Fruit fly (Drosophila melanogaster) whole organism, pupa: ENCODE results near the gene Indy-2.

Source experiments
- CG10348 ChIP-seq: fragments of 200-800 bp; sonication (Bioruptor generic); IDR thresholded peaks from 2 replicates; pipeline ENCODE4 v1.3.6; 2022; ENCODE audit warnings: missing biosample characterization, missing genetic modification characterization
- CG12605 ChIP-seq: fragments of 200-800 bp; sonication (Bioruptor generic); IDR thresholded peaks from 2 replicates; pipeline ENCODE4 v1.3.6; 2022; ENCODE audit warnings: missing biosample characterization, missing genetic modification characterization
- CG13204 ChIP-seq: fragments of 200-800 bp; sonication (Bioruptor generic); optimal IDR thresholded peaks from 2 replicates; lab custom pipeline; 2018; ENCODE audit warnings: missing biosample characterization, mild to moderate bottlenecking, missing genetic modification characterization, moderate library complexity
- CG14655 ChIP-seq: fragments of 200-800 bp; sonication (Bioruptor generic); optimal IDR thresholded peaks from 3 replicates; lab custom pipeline; 2017; ENCODE audit warnings: mild to moderate bottlenecking, missing biosample characterization, missing genetic modification reagents, missing genetic modification characterization
- CG15710 ChIP-seq: fragments of 200-800 bp; sonication (Bioruptor generic); optimal IDR thresholded peaks from 2 replicates; lab custom pipeline; 2018; ENCODE audit warnings: missing biosample characterization, mild to moderate bottlenecking, missing genetic modification characterization, moderate library complexity
- CG17806 ChIP-seq: fragments of 200-800 bp; sonication (Bioruptor generic); optimal IDR thresholded peaks from 2 replicates; lab custom pipeline; 2018; ENCODE audit warnings: missing biosample characterization, mild to moderate bottlenecking, missing genetic modification characterization, moderate library complexity
- CG32121 ChIP-seq: fragments of 200-800 bp; sonication (Bioruptor generic); IDR thresholded peaks from 2 replicates; pipeline ENCODE4 v1.3.6; 2022; ENCODE audit warnings: missing biosample characterization, missing genetic modification characterization
- CG34367 ChIP-seq: fragments of 200-800 bp; sonication (Bioruptor generic); optimal IDR thresholded peaks from 2 replicates; lab custom pipeline; 2018; ENCODE audit warnings: missing biosample characterization, mild to moderate bottlenecking, missing genetic modification characterization
- CG4496 ChIP-seq: fragments of 200-800 bp; sonication (Bioruptor generic); IDR thresholded peaks from 3 replicates; pipeline ENCODE4 v1.3.6; 2022; ENCODE audit warnings: missing biosample characterization, missing genetic modification characterization
- CG8159 ChIP-seq: fragments of 200-800 bp; sonication (Bioruptor generic); optimal IDR thresholded peaks from 3 replicates; lab custom pipeline; 2018; ENCODE audit warnings: missing biosample characterization, mild to moderate bottlenecking, missing genetic modification characterization, moderate library complexity
- CG8301 ChIP-seq: fragments of 200-800 bp; sonication (Bioruptor generic); optimal IDR thresholded peaks from 2 replicates; lab custom pipeline; 2018; ENCODE audit warnings: missing biosample characterization, mild to moderate bottlenecking, missing genetic modification characterization
- CG9948 ChIP-seq: fragments of 200-800 bp; sonication (Bioruptor generic); optimal IDR thresholded peaks from 2 replicates; lab custom pipeline; 2018; ENCODE audit warnings: missing biosample characterization, mild to moderate bottlenecking, missing genetic modification characterization, moderate library complexity
- D1 ChIP-seq: fragments of 200-800 bp; sonication (Bioruptor generic); optimal IDR thresholded peaks from 2 replicates; lab custom pipeline; 2018; ENCODE audit warnings: missing biosample characterization, mild to moderate bottlenecking, missing genetic modification characterization, moderate library complexity
- EcR ChIP-seq: fragments of 200-800 bp; sonication (Bioruptor generic); optimal IDR thresholded peaks from 3 replicates; lab custom pipeline; 2019; ENCODE audit warnings: missing biosample characterization, missing genetic modification characterization, mild to moderate bottlenecking, moderate library complexity, missing genetic modification reagents
- Ets98B ChIP-seq: fragments of 200-800 bp; sonication (Bioruptor generic); IDR thresholded peaks from 2 replicates; pipeline ENCODE4 v1.3.6; 2022; ENCODE audit warnings: missing biosample characterization, missing genetic modification characterization
- Pif1A ChIP-seq: fragments of 200-800 bp; sonication (Bioruptor generic); optimal IDR thresholded peaks from 3 replicates; lab custom pipeline; 2016; ENCODE audit warnings: missing biosample characterization, missing genetic modification characterization
- Pif1B ChIP-seq: fragments of 200-800 bp; sonication (Bioruptor generic); optimal IDR thresholded peaks from 3 replicates; lab custom pipeline; 2016; ENCODE audit warnings: missing biosample characterization, missing genetic modification characterization
- Snoo ChIP-seq: fragments of 200-800 bp; sonication (Bioruptor generic); optimal IDR thresholded peaks from 3 replicates; lab custom pipeline; 2017; ENCODE audit warnings: missing biosample characterization, mild to moderate bottlenecking, missing genetic modification characterization, inconsistent platforms
- gl ChIP-seq: fragments of 200-800 bp; sonication (Bioruptor generic); optimal IDR thresholded peaks from 2 replicates; lab custom pipeline; 2018; ENCODE audit warnings: missing biosample characterization, mild to moderate bottlenecking, missing genetic modification characterization
- rn ChIP-seq: fragments of 200-800 bp; sonication (Bioruptor generic); IDR thresholded peaks from 2 replicates; pipeline ENCODE4 v1.3.6; 2022; ENCODE audit warnings: missing biosample characterization, missing genetic modification characterization

Gene Indy-2

dm6 chr3R:20058960-20059359, 16.4 kb downstream of the Indy-2 start:
- TF ChIP-seq rn (GFP tag; lab: Robert Waterston, UW) (no peak), CG9948 (no peak), CG8159 (no peak)

- TF ChIP-seq CG4496 (GFP tag; lab: Robert Waterston, UW): no peak
- no peak for TF ChIP-seq CG13204 (GFP tag; lab: Kevin White, UChicago)
- TF ChIP-seq rn (GFP tag; lab: Robert Waterston, UW): no peak
- no peak for TF ChIP-seq CG8301
- no peak for TF ChIP-seq EcR (GFP tag; lab: Kevin White, UChicago)
- TF ChIP-seq CG8159: no peak
- no peak for TF ChIP-seq Ets98B (GFP tag; lab: Robert Waterston, UW)
- no peak for TF ChIP-seq CG10348 (GFP tag; lab: Robert Waterston, UW)
- TF ChIP-seq CG12605 (GFP tag; lab: Robert Waterston, UW): no peak
- no peak for TF ChIP-seq Pif1B (GFP tag; lab: Kevin White, UChicago)
- TF ChIP-seq CG17806 (tag; lab: Kevin White, UChicago): no peak
- TF ChIP-seq gl (tag; lab: Kevin White, UChicago): no peak
- no peak for TF ChIP-seq CG15710 (tag; lab: Kevin White, UChicago)
- TF ChIP-seq CG32121 (GFP tag; lab: Robert Waterston, UW): no peak
- no peak for TF ChIP-seq Snoo (tag; lab: Kevin White, UChicago)
- no peak for TF ChIP-seq CG34367 (tag; lab: Kevin White, UChicago)
- no peak for TF ChIP-seq Pif1A (GFP tag; lab: Kevin White, UChicago)
- TF ChIP-seq CG14655 (GFP tag; lab: Kevin White, UChicago): no peak
Observed at dm6 chr3R:20059650-20060049, 17.1 kb downstream of the Indy-2 start, which contains the start of gene CG4390. CG4390 (minus strand) TSS chr3R:20059750.

- TF ChIP-seq CG17806 (tag; lab: Kevin White, UChicago) (no peak), CG9948 (no peak), gl (tag; lab: Kevin White, UChicago) (no peak), CG32121 (GFP tag; lab: Robert Waterston, UW) (no peak)
Observed at dm6 chr3R:20066435-20066834, 23.9 kb downstream of the Indy-2 start.

- TF ChIP-seq Ets98B (GFP tag; lab: Robert Waterston, UW) (no peak), CG10348 (GFP tag; lab: Robert Waterston, UW) (no peak), EcR (GFP tag; lab: Kevin White, UChicago) (no peak), CG15710 (tag; lab: Kevin White, UChicago) (no peak), CG34367 (tag; lab: Kevin White, UChicago) (no peak), CG9948 (no peak), CG32121 (GFP tag; lab: Robert Waterston, UW) (no peak), rn (GFP tag; lab: Robert Waterston, UW) (no peak), CG12605 (GFP tag; lab: Robert Waterston, UW) (no peak), D1 (no peak), CG8301 (no peak), Pif1A (GFP tag; lab: Kevin White, UChicago) (no peak)
Observed at dm6 chr3R:20080205-20080604, 37.6 kb downstream of the Indy-2 start.

dm6 chr3R:20082350-20082749, 39.8 kb downstream of the Indy-2 start, which contains the start of gene Rh3:
Rh3 (minus strand) TSS chr3R:20082450.
- TF ChIP-seq CG13204 (GFP tag; lab: Kevin White, UChicago): no peak
